Fruit fly (Drosophila melanogaster) whole organism, embryonic: ENCODE results near the gene Cp190.

Experiments
- Abd-B ChIP-seq: fragments of 200-800 bp; sonication (Bioruptor generic); optimal IDR thresholded peaks from 2 replicates; lab custom pipeline; 2018; ENCODE audit warnings: missing biosample characterization, mild to moderate bottlenecking, missing genetic modification characterization, moderate library complexity
- Adf1 ChIP-seq: fragments of 200-800 bp; sonication (Bioruptor generic); IDR thresholded peaks from 2 replicates; pipeline ENCODE4 v1.3.6; 2022; ENCODE audit warnings: missing biosample characterization, missing genetic modification characterization
- Antp ChIP-seq: fragments of 200-800 bp; sonication (Bioruptor generic); optimal IDR thresholded peaks from 3 replicates; lab custom pipeline; 2016; ENCODE audit warnings: missing biosample characterization, missing genetic modification characterization
- B-H2 ChIP-seq: fragments of 200-800 bp; sonication (Bioruptor generic); optimal IDR thresholded peaks from 2 replicates; lab custom pipeline; 2018; ENCODE audit warnings: missing biosample characterization, mild to moderate bottlenecking, missing genetic modification characterization
- CG10366 ChIP-seq: fragments of 200-800 bp; sonication (Bioruptor generic); IDR thresholded peaks from 2 replicates; pipeline ENCODE4 v1.3.6; 2022; ENCODE audit warnings: missing biosample characterization, missing genetic modification characterization
- CG10543 ChIP-seq: fragments of 200-800 bp; sonication (Bioruptor generic); optimal IDR thresholded peaks from 3 replicates; lab custom pipeline; 2017; ENCODE audit warnings: missing biosample characterization, mild to moderate bottlenecking, missing genetic modification characterization, moderate library complexity
- CG10979 ChIP-seq: fragments of 200-800 bp; sonication (Bioruptor generic); optimal IDR thresholded peaks from 2 replicates; lab custom pipeline; 2018; ENCODE audit warnings: missing biosample characterization, mild to moderate bottlenecking, missing genetic modification characterization, moderate library complexity
- CG12769 ChIP-seq: fragments of 200-800 bp; sonication (Bioruptor generic); optimal IDR thresholded peaks from 2 replicates; lab custom pipeline; 2019; ENCODE audit warnings: missing biosample characterization, mild to moderate bottlenecking, missing genetic modification characterization, moderate library complexity
- CG13894 ChIP-seq: fragments of 200-800 bp; sonication (Bioruptor generic); optimal IDR thresholded peaks from 3 replicates; lab custom pipeline; 2018; ENCODE audit warnings: missing biosample characterization, mild to moderate bottlenecking, missing genetic modification characterization, moderate library complexity
- CG14667 ChIP-seq: fragments of 200-800 bp; sonication (Bioruptor generic); IDR thresholded peaks from 2 replicates; pipeline ENCODE4 v1.3.6; 2022; ENCODE audit warnings: missing biosample characterization, missing genetic modification characterization
- CG15479 ChIP-seq: fragments of 200-800 bp; sonication (Bioruptor generic); optimal IDR thresholded peaks from 3 replicates; lab custom pipeline; 2019; ENCODE audit warnings: missing biosample characterization, mild to moderate bottlenecking, missing genetic modification characterization, moderate library complexity
- CG1647 ChIP-seq: fragments of 200-800 bp; sonication (Bioruptor generic); optimal IDR thresholded peaks from 3 replicates; lab custom pipeline; 2016; ENCODE audit warnings: missing biosample characterization, missing genetic modification characterization
- CG17568 ChIP-seq: fragments of 200-800 bp; sonication (Bioruptor generic); optimal IDR thresholded peaks from 2 replicates; lab custom pipeline; 2018; ENCODE audit warnings: missing biosample characterization, mild to moderate bottlenecking, missing genetic modification characterization, moderate library complexity
- CG17912 ChIP-seq: fragments of 200-800 bp; sonication (Bioruptor generic); optimal IDR thresholded peaks from 2 replicates; lab custom pipeline; 2018; ENCODE audit warnings: missing biosample characterization, mild to moderate bottlenecking, missing genetic modification characterization
- CG1832 ChIP-seq: fragments of 200-800 bp; sonication (Bioruptor generic); optimal IDR thresholded peaks from 2 replicates; lab custom pipeline; 2017; ENCODE audit warnings: missing biosample characterization, mild to moderate bottlenecking, missing genetic modification characterization, inconsistent platforms
- CG2712 ChIP-seq: fragments of 200-800 bp; optimal IDR thresholded peaks from 3 replicates; lab custom pipeline; 2019; ENCODE audit warnings: missing biosample characterization, mild to moderate bottlenecking, missing genetic modification characterization, moderate library complexity
- CG30403 ChIP-seq: fragments of 200-800 bp; sonication (Bioruptor generic); optimal IDR thresholded peaks from 3 replicates; lab custom pipeline; 2016; ENCODE audit warnings: missing biosample characterization, missing genetic modification characterization
- CG3281 ChIP-seq: fragments of 200-800 bp; sonication (Bioruptor generic); optimal IDR thresholded peaks from 3 replicates; lab custom pipeline; 2017; ENCODE audit warnings: missing biosample characterization, mild to moderate bottlenecking, missing genetic modification characterization
- CG33557 ChIP-seq: fragments of 200-800 bp; sonication (Bioruptor generic); optimal IDR thresholded peaks from 2 replicates; lab custom pipeline; 2019; ENCODE audit warnings: missing biosample characterization, mild to moderate bottlenecking, missing genetic modification characterization, moderate library complexity
- CG8944 ChIP-seq: fragments of 200-800 bp; sonication (Bioruptor generic); optimal IDR thresholded peaks from 3 replicates; lab custom pipeline; 2016; ENCODE audit warnings: missing biosample characterization, missing genetic modification characterization
- CG9797 ChIP-seq: fragments of 200-800 bp; sonication (Bioruptor generic); optimal IDR thresholded peaks from 3 replicates; lab custom pipeline; 2018; ENCODE audit warnings: missing biosample characterization, mild to moderate bottlenecking, missing genetic modification characterization
- CHES-1-like ChIP-seq: fragments of 200-800 bp; sonication (Bioruptor generic); optimal IDR thresholded peaks from 2 replicates; lab custom pipeline; 2016; ENCODE audit warnings: missing biosample characterization, missing genetic modification characterization
- Dll ChIP-seq: fragments of 200-800 bp; sonication (Bioruptor generic); IDR thresholded peaks from 4 replicates; pipeline ENCODE4 v1.3.6; 2022; ENCODE audit warnings: missing biosample characterization, missing genetic modification characterization; ENCODE audit not compliant: partially characterized antibody
- E2f2 ChIP-seq: fragments of 200-800 bp; sonication (Bioruptor generic); IDR thresholded peaks from 2 replicates; pipeline ENCODE4 v1.3.6; 2022; ENCODE audit warnings: missing biosample characterization, missing genetic modification characterization
- Ets65A ChIP-seq: fragments of 200-800 bp; sonication (Bioruptor generic); peaks from one replicate; lab custom pipeline; 2016; ENCODE audit warnings: missing biosample characterization, missing genetic modification characterization
- Ets97D ChIP-seq: fragments of 200-800 bp; sonication (Bioruptor generic); optimal IDR thresholded peaks from 3 replicates; lab custom pipeline; 2016; ENCODE audit warnings: missing biosample characterization, missing genetic modification characterization
- HLHmδ ChIP-seq: fragments of 200-800 bp; sonication (Bioruptor generic); optimal IDR thresholded peaks from 2 replicates; lab custom pipeline; 2018; ENCODE audit warnings: missing biosample characterization, mild to moderate bottlenecking, missing genetic modification characterization, moderate library complexity
- HmgZ ChIP-seq: fragments of 200-800 bp; sonication (Bioruptor generic); optimal IDR thresholded peaks from 2 replicates; lab custom pipeline; 2018; ENCODE audit warnings: missing biosample characterization, mild to moderate bottlenecking, missing genetic modification characterization
- Hr78 ChIP-seq, 2 experiments: fragments of 200-800 bp in 1 of 2; fragments of >200 bp in 1 of 2; sonication (Bioruptor generic) in 1 of 2; optimal IDR thresholded peaks; 2 replicates each; lab custom pipeline; 2017 to 2019; ENCODE audit warnings: missing biosample characterization in 2 of 2, missing genetic modification characterization in 2 of 2, mild to moderate bottlenecking in 1 of 2, moderate library complexity in 1 of 2
- Max ChIP-seq: fragments of 200-800 bp; sonication (Bioruptor generic); optimal IDR thresholded peaks from 2 replicates; lab custom pipeline; 2016; ENCODE audit warnings: missing biosample characterization, mild to moderate bottlenecking, missing genetic modification characterization
- Med ChIP-seq: fragments of 200-800 bp; sonication (Bioruptor generic); peaks from one replicate; lab custom pipeline; 2016; ENCODE audit warnings: missing biosample characterization, missing genetic modification characterization, mild to moderate bottlenecking, inconsistent platforms, moderate library complexity
- Oaz ChIP-seq: fragments of 200-800 bp; sonication (Bioruptor generic); IDR thresholded peaks from 2 replicates; pipeline ENCODE4 v1.3.6; 2022; ENCODE audit warnings: missing biosample characterization, missing genetic modification characterization
- Opbp ChIP-seq: fragments of 200-800 bp; sonication (Bioruptor generic); IDR thresholded peaks from 3 replicates; pipeline ENCODE4 v1.3.6; 2022; ENCODE audit warnings: missing biosample characterization, missing genetic modification characterization; ENCODE audit not compliant: partially characterized antibody
- PHDP ChIP-seq: fragments of 200-800 bp; sonication (Bioruptor generic); optimal IDR thresholded peaks from 3 replicates; lab custom pipeline; 2018; ENCODE audit warnings: missing biosample characterization, mild to moderate bottlenecking, missing genetic modification characterization, moderate library complexity
- YL-1 ChIP-seq: fragments of 200-800 bp; sonication (Bioruptor generic); optimal IDR thresholded peaks from 3 replicates; lab custom pipeline; 2017; ENCODE audit warnings: missing biosample characterization, mild to moderate bottlenecking, missing genetic modification characterization
- abd-A ChIP-seq: fragments of 200-800 bp; sonication (Bioruptor generic); optimal IDR thresholded peaks from 3 replicates; lab custom pipeline; 2019; ENCODE audit warnings: missing biosample characterization, mild to moderate bottlenecking, missing genetic modification characterization, moderate library complexity
- amos ChIP-seq: fragments of 200-800 bp; sonication (Bioruptor generic); IDR thresholded peaks from 2 replicates; pipeline ENCODE4 v1.3.6; 2022; ENCODE audit warnings: missing biosample characterization, missing genetic modification characterization; ENCODE audit not compliant: partially characterized antibody
- bab2 ChIP-seq: fragments of 200-800 bp; sonication (Bioruptor generic); optimal IDR thresholded peaks from 2 replicates; lab custom pipeline; 2016; ENCODE audit warnings: missing biosample characterization, missing genetic modification characterization
- bbx ChIP-seq: fragments of 200-800 bp; sonication (Bioruptor generic); IDR thresholded peaks from 2 replicates; pipeline ENCODE4 v1.3.6; 2022; ENCODE audit warnings: missing biosample characterization, missing genetic modification characterization; ENCODE audit not compliant: partially characterized antibody
- emc ChIP-seq: fragments of 200-800 bp; sonication (Bioruptor generic); optimal IDR thresholded peaks from 2 replicates; lab custom pipeline; 2016; ENCODE audit warnings: missing biosample characterization, missing genetic modification characterization
- kah ChIP-seq: fragments of 200-800 bp; sonication (Bioruptor generic); optimal IDR thresholded peaks from 2 replicates; lab custom pipeline; 2018; ENCODE audit warnings: missing biosample characterization, mild to moderate bottlenecking, missing genetic modification characterization
- ken ChIP-seq: fragments of 200-800 bp; sonication (Bioruptor generic); IDR thresholded peaks from 3 replicates; pipeline ENCODE4 v1.3.6; 2022; ENCODE audit warnings: missing biosample characterization, missing genetic modification characterization
- oc ChIP-seq: fragments of 200-800 bp; sonication (Bioruptor generic); optimal IDR thresholded peaks from 2 replicates; lab custom pipeline; 2018; ENCODE audit warnings: missing biosample characterization, mild to moderate bottlenecking, missing genetic modification characterization, moderate library complexity
- otp ChIP-seq: fragments of 200-800 bp; sonication (Bioruptor generic); IDR thresholded peaks from 3 replicates; pipeline ENCODE4, ENCODE4 v1.3.6; 2022; ENCODE audit warnings: missing biosample characterization, missing genetic modification characterization
- pzg ChIP-seq: fragments of 200-800 bp; sonication (Bioruptor generic); optimal IDR thresholded peaks from 3 replicates; lab custom pipeline; 2018; ENCODE audit warnings: missing biosample characterization, mild to moderate bottlenecking, missing genetic modification characterization, moderate library complexity
- rib ChIP-seq: fragments of 200-800 bp; sonication (Bioruptor generic); IDR thresholded peaks from 2 replicates; pipeline ENCODE4 v1.3.6; 2022; ENCODE audit warnings: missing biosample characterization, missing genetic modification characterization
- stwl ChIP-seq: fragments of 200-800 bp; sonication (Bioruptor generic); optimal IDR thresholded peaks from 3 replicates; lab custom pipeline; 2018; ENCODE audit warnings: missing biosample characterization, mild to moderate bottlenecking, missing genetic modification characterization, moderate library complexity
- toy ChIP-seq: fragments of 200-800 bp; sonication (Bioruptor generic); IDR thresholded peaks from 2 replicates; pipeline ENCODE4 v1.3.6; 2022; ENCODE audit warnings: missing biosample characterization, missing genetic modification characterization
- twi ChIP-seq: fragments of 200-800 bp; optimal IDR thresholded peaks from 2 replicates; lab custom pipeline; 2019; ENCODE audit warnings: missing biosample characterization, mild to moderate bottlenecking, missing genetic modification characterization, moderate library complexity
- vvl ChIP-seq: fragments of 200-800 bp; sonication (Bioruptor generic); IDR thresholded peaks from 2 replicates; pipeline ENCODE4 v1.3.6; 2022; ENCODE audit warnings: missing biosample characterization, missing genetic modification characterization

Cp190 gene

dm6 chr3R:15243452-15243851 lies 31.6 kb downstream of the Cp190 start (continued):
- TF ChIP-seq CG15479 (peak; percentile 82), stwl (tag; lab: Kevin White, UChicago) (no peak), bbx (GFP tag; lab: Robert Waterston, UW) (peak; percentile 17; the same call in 1 of the 2 replicates), HLHmδ (GFP tag; lab: Kevin White, UChicago) (no peak), CG13894 (peak; percentile 10), CG10979 (tag; lab: Kevin White, UChicago) (no peak), CG33557 (GFP tag; lab: Kevin White, UChicago) (peak; percentile 8), CG1647 (GFP tag; lab: Kevin White, UChicago) (no peak), emc (no peak), Dll (GFP tag; lab: Robert Waterston, UW) (peak; percentile 28; the same call in 1 of the 4 replicates), Abd-B (GFP tag; lab: Kevin White, UChicago) (no peak), Ets97D (GFP tag; lab: Kevin White, UChicago) (no peak), CHES-1-like (GFP tag; lab: Kevin White, UChicago) (peak; percentile 39), CG1832 (peak; percentile 75), CG14667 (no peak), Oaz (no peak), toy (GFP tag; lab: Robert Waterston, UW) (no peak), pzg (GFP tag; lab: Kevin White, UChicago) (peak; percentile 5), kah (peak; percentile 29), HmgZ (peak; percentile 57), otp (GFP tag; lab: Robert Waterston, UW) (no peak), ken (no peak), Antp (GFP tag; lab: Kevin White, UChicago) (no peak), B-H2 (GFP tag; lab: Kevin White, UChicago) (peak; percentile 49), CG2712 (tag; lab: Kevin White, UChicago) (no peak), Adf1 (peak; percentile 43; the same call in 1 of the 2 replicates), CG10543 (GFP tag; lab: Kevin White, UChicago) (peak; percentile 70), oc (tag; lab: Kevin White, UChicago) (peak; percentile 25), abd-A (tag; lab: Kevin White, UChicago) (peak; percentile 68), amos (GFP tag; lab: Robert Waterston, UW) (peak; percentile 36; the same call in 1 of the 2 replicates), Max (GFP tag; lab: Kevin White, UChicago) (peak; percentile 83), Ets65A (peak; percentile 81), YL-1 (GFP tag; lab: Kevin White, UChicago) (peak; percentile 94), Med (GFP tag; lab: Kevin White, UChicago) (peak; percentile 53), bab2 (no peak), CG3281 (GFP tag; lab: Kevin White, UChicago) (no peak), twi (peak; percentile 40), Opbp (GFP tag; lab: Robert Waterston, UW) (0 out of 3 replicates have a peak, but pooled peaks have one; percentile 9), PHDP (tag; lab: Kevin White, UChicago) (peak; percentile 11), Hr78 (GFP tag; optimal IDR thresholded peaks at IDR 0.05; lab: Kevin White, UChicago) (peak in 1 of 2 experiments; percentile 68), CG30403 (GFP tag; lab: Kevin White, UChicago) (no peak), CG17912 (GFP tag; lab: Kevin White, UChicago) (peak; percentile 68), CG10366 (GFP tag; lab: Robert Waterston, UW) (no peak), rib (GFP tag; lab: Robert Waterston, UW) (peak; percentile 78), vvl (GFP tag; lab: Robert Waterston, UW) (0 out of 2 replicates have a peak, but pooled peaks have one; percentile 35), CG8944 (GFP tag; lab: Kevin White, UChicago) (no peak), CG17568 (GFP tag; lab: Kevin White, UChicago) (no peak), CG9797 (no peak), CG12769 (tag; lab: Kevin White, UChicago) (peak; percentile 41), E2f2 (0 out of 2 replicates have a peak, but pooled peaks have one; percentile 20)
